Fruit fly (Drosophila melanogaster) whole organism, wandering third instar larva: Measurements from ENCODE around the gene CG5111.
A peak's percentile ranks its signal among the peaks of the same experiment; 100 is the strongest.

Experiments
- Abd-B ChIP-seq: fragments of >200 bp; optimal IDR thresholded peaks from 2 replicates; lab custom pipeline; 2017; ENCODE audit warnings: missing biosample characterization, missing genetic modification characterization
- CG32264 ChIP-seq: fragments of 200-800 bp; sonication (Bioruptor generic); optimal IDR thresholded peaks from 2 replicates; lab custom pipeline; 2016; ENCODE audit warnings: missing biosample characterization, missing genetic modification characterization
- CG9705 ChIP-seq: fragments of 200-800 bp; sonication (Bioruptor generic); optimal IDR thresholded peaks from 2 replicates; lab custom pipeline; 2018; ENCODE audit warnings: missing biosample characterization, mild to moderate bottlenecking, missing genetic modification characterization
- CrebA ChIP-seq: fragments of 200-800 bp; sonication (Bioruptor generic); optimal IDR thresholded peaks from 2 replicates; lab custom pipeline; 2016; ENCODE audit warnings: missing biosample characterization, mild to moderate bottlenecking, missing genetic modification characterization, borderline replicate concordance
- Dfd ChIP-seq: fragments of >200 bp; optimal IDR thresholded peaks from 2 replicates; lab custom pipeline; 2017; ENCODE audit warnings: missing biosample characterization, missing genetic modification characterization
- Dif ChIP-seq: fragments of 200-275, 200-300 bp; sonication (Bioruptor generic); optimal IDR thresholded peaks from 2 replicates; lab custom pipeline; 2018; ENCODE audit warnings: missing biosample characterization, missing genetic modification characterization; ENCODE audit not compliant: partially characterized antibody
- GATAd ChIP-seq: sonication (Bioruptor generic); optimal IDR thresholded peaks from 2 replicates; lab custom pipeline; 2016; ENCODE audit warnings: missing biosample characterization, missing genetic modification characterization
- HLH106 ChIP-seq: fragments of 200-800 bp; optimal IDR thresholded peaks from 3 replicates; lab custom pipeline; 2019; ENCODE audit warnings: missing biosample characterization, mild to moderate bottlenecking, missing genetic modification characterization, moderate library complexity
- Hnf4 ChIP-seq: fragments of 200-800 bp; sonication (Bioruptor generic); optimal IDR thresholded peaks from 2 replicates; lab custom pipeline; 2016; ENCODE audit warnings: missing biosample characterization, mild to moderate bottlenecking, missing genetic modification characterization
- Hr78 ChIP-seq: fragments of >200 bp; optimal IDR thresholded peaks from 2 replicates; lab custom pipeline; 2017; ENCODE audit warnings: missing biosample characterization, missing genetic modification characterization
- Hr83 ChIP-seq: fragments of 200-300 bp; sonication (Bioruptor generic); optimal IDR thresholded peaks from 2 replicates; lab custom pipeline; 2016; ENCODE audit warnings: missing biosample characterization, mild to moderate bottlenecking, missing genetic modification characterization, moderate library complexity; ENCODE audit not compliant: poor library complexity, severe bottlenecking
- Jra ChIP-seq: sonication (Bioruptor generic); optimal IDR thresholded peaks from 2 replicates; lab custom pipeline; 2016; ENCODE audit warnings: missing biosample characterization, missing genetic modification characterization
- Mio ChIP-seq: sonication (Bioruptor generic); optimal IDR thresholded peaks from 2 replicates; lab custom pipeline; 2016; ENCODE audit warnings: missing biosample characterization, missing genetic modification characterization
- Myc ChIP-seq: fragments of >200 bp; optimal IDR thresholded peaks from 2 replicates; lab custom pipeline; 2017
- N ChIP-seq: fragments of >200 bp; optimal IDR thresholded peaks from 2 replicates; lab custom pipeline; 2018; ENCODE audit warnings: missing biosample characterization, missing external identifiers, missing genetic modification characterization
- OdsH ChIP-seq: fragments of 200-800 bp; sonication (Bioruptor generic); optimal IDR thresholded peaks from 2 replicates; lab custom pipeline; 2016; ENCODE audit warnings: missing biosample characterization, mild to moderate bottlenecking, missing genetic modification characterization
- Rel ChIP-seq, 2 experiments: fragments of 200-800 bp; sonication (Bioruptor generic) in 1 of 2; optimal IDR thresholded peaks; 2 replicates in 1 of 2; 3 replicates in 1 of 2; lab custom pipeline; 2016 to 2019; ENCODE audit warnings: mild to moderate bottlenecking in 2 of 2, missing biosample characterization in 2 of 2, missing genetic modification characterization in 2 of 2, moderate library complexity in 1 of 2
- Sp1 ChIP-seq: fragments of 200-800 bp; sonication (Bioruptor generic); optimal IDR thresholded peaks from 3 replicates; lab custom pipeline; 2019; ENCODE audit warnings: missing biosample characterization, mild to moderate bottlenecking, missing genetic modification characterization, moderate library complexity
- Vsx2 ChIP-seq: fragments of 200-300, 225-300 bp; sonication (Bioruptor generic); optimal IDR thresholded peaks from 2 replicates; lab custom pipeline; 2018; ENCODE audit warnings: missing biosample characterization, missing genetic modification characterization; ENCODE audit not compliant: partially characterized antibody
- br ChIP-seq: fragments of 200-800 bp; sonication (Bioruptor generic); optimal IDR thresholded peaks from 2 replicates; lab custom pipeline; 2016; ENCODE audit warnings: missing biosample characterization, missing genetic modification characterization
- brk ChIP-seq: fragments of 200-800 bp; sonication (Bioruptor generic); optimal IDR thresholded peaks from 2 replicates; lab custom pipeline; 2016; ENCODE audit warnings: missing biosample characterization, mild to moderate bottlenecking, missing genetic modification characterization
- dl ChIP-seq, 2 experiments: fragments of 175-275, 200-275 bp in 1 of 2; fragments of 200-275 bp in 1 of 2; sonication (Bioruptor generic); optimal IDR thresholded peaks; lab custom pipeline; 2018; ENCODE audit warnings: mild to moderate bottlenecking in 2 of 2, missing biosample characterization in 2 of 2, missing genetic modification characterization in 2 of 2, moderate library complexity in 2 of 2; ENCODE audit not compliant: partially characterized antibody in 2 of 2, insufficient read depth in 1 of 2
- dmrt93B ChIP-seq: fragments of 200-800 bp; sonication (Bioruptor generic); optimal IDR thresholded peaks from 2 replicates; lab custom pipeline; 2018; ENCODE audit warnings: missing biosample characterization, mild to moderate bottlenecking, missing genetic modification characterization
- dsf ChIP-seq: sonication (Bioruptor generic); optimal IDR thresholded peaks from 2 replicates; lab custom pipeline; 2016; ENCODE audit warnings: missing biosample characterization, missing genetic modification characterization, borderline replicate concordance
- ey ChIP-seq: fragments of 200-800 bp; sonication (Bioruptor generic); optimal IDR thresholded peaks from 2 replicates; lab custom pipeline; 2016; ENCODE audit warnings: missing biosample characterization, missing genetic modification characterization
- foxo ChIP-seq, 2 experiments: fragments of 200-800 bp; sonication (Bioruptor generic); optimal IDR thresholded peaks; 2 replicates in 1 of 2; 3 replicates in 1 of 2; lab custom pipeline; 2016 to 2017; ENCODE audit warnings: missing biosample characterization in 2 of 2, missing genetic modification characterization in 2 of 2
- fru ChIP-seq: fragments of 200-800 bp; sonication (Bioruptor generic); optimal IDR thresholded peaks from 3 replicates; lab custom pipeline; 2016; ENCODE audit warnings: missing biosample characterization, mild to moderate bottlenecking, missing genetic modification characterization
- h ChIP-seq: fragments of 200-800 bp; sonication (Bioruptor generic); optimal IDR thresholded peaks from 3 replicates; lab custom pipeline; 2016; ENCODE audit warnings: missing biosample characterization, mild to moderate bottlenecking, missing genetic modification characterization
- jim ChIP-seq: fragments of 175-275, 200-325 bp; sonication (Bioruptor generic); optimal IDR thresholded peaks from 2 replicates; lab custom pipeline; 2016; ENCODE audit warnings: missing biosample characterization, mild to moderate bottlenecking, missing genetic modification characterization
- lola ChIP-seq: fragments of >200 bp; optimal IDR thresholded peaks from 2 replicates; lab custom pipeline; 2017; ENCODE audit warnings: missing biosample characterization, missing genetic modification characterization
- pan ChIP-seq: fragments of >200 bp; optimal IDR thresholded peaks from 2 replicates; lab custom pipeline; 2017
- psq ChIP-seq: fragments of 200-800 bp; sonication (Bioruptor generic); optimal IDR thresholded peaks from 3 replicates; lab custom pipeline; 2017; ENCODE audit warnings: missing biosample characterization, mild to moderate bottlenecking, missing genetic modification characterization, moderate library complexity
- rgr ChIP-seq: fragments of 200-800 bp; sonication (Bioruptor generic); optimal IDR thresholded peaks from 3 replicates; lab custom pipeline; 2016; ENCODE audit warnings: missing biosample characterization, mild to moderate bottlenecking, missing genetic modification characterization
- sage ChIP-seq: fragments of 200-800 bp; sonication (Bioruptor generic); optimal IDR thresholded peaks from 2 replicates; lab custom pipeline; 2016; ENCODE audit warnings: missing biosample characterization, mild to moderate bottlenecking, missing genetic modification characterization
- sv ChIP-seq: fragments of 200-800 bp; sonication (Bioruptor generic); optimal IDR thresholded peaks from 3 replicates; lab custom pipeline; 2016; ENCODE audit warnings: missing biosample characterization, missing genetic modification characterization
- tai ChIP-seq: sonication (Bioruptor generic); optimal IDR thresholded peaks from 2 replicates; lab custom pipeline; 2016; ENCODE audit warnings: missing biosample characterization, missing genetic modification characterization
- usp ChIP-seq: fragments of >200 bp; optimal IDR thresholded peaks from 2 replicates; lab custom pipeline; 2017; ENCODE audit warnings: missing biosample characterization, missing genetic modification characterization
- woc ChIP-seq: sonication (Bioruptor generic); optimal IDR thresholded peaks from 2 replicates; lab custom pipeline; 2016; ENCODE audit warnings: missing biosample characterization, mild to moderate bottlenecking, missing genetic modification characterization

Gene CG5111

DNA sequence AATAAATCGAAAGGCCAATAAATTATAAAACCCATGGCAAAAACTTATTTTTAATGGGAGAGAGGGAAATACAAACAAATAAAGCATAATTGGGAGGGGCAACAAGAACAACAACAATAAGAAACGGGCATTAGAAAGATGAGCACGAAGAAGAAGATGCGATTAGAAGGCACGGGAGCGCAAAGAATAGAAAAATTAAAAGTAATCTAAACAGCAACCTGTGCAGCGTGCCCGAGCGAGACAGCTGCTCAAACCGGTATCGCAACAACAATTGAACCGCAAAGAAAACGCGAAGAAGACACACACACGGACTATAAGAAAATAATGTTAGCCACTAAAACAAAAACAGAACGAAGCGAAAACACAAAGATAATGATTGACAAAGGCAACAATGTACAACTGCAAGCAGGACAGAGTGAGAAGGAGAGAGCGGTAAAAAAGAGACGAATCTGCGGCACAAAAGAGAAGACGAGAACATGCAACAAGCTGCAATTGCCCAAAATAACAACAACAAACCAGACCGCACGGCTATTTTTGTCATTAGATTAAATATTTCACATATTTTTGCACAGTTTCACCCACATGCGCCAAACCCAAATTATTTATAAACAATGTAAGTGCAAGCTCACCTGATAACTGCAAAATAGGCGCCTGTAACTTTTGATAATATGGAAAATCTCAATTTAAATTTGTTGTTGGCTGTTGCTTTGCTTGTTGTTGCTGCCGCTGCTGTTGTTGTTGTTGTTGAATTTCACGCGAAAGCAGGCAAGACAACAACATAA, 34.0 kb upstream of the CG5111 start:
- TF ChIP-seq dmrt93B (no peak), Rel (GFP tag; optimal IDR thresholded peaks at IDR 0.05; lab: Kevin White, UChicago) (peak; percentile 17), Rel (tag; optimal IDR thresholded peaks at IDR 0.05; lab: Kevin White, UChicago) (no peak), psq (GFP tag; lab: Kevin White, UChicago) (peak; percentile 98), rgr (peak; percentile 16)

- TF ChIP-seq OdsH, result peak; percentile 96
- peak in 1 of 2 experiments; percentile 33 for TF ChIP-seq dl (GFP tag; optimal IDR thresholded peaks at IDR 0.05; lab: Kevin White, UChicago; ENCODE audit: insufficient read depth in 1 of 2, partially characterized antibody in 2 of 2)
- TF ChIP-seq sv (GFP tag; lab: Kevin White, UChicago), result peak; percentile 99
- TF ChIP-seq GATAd (GFP tag; lab: Kevin White, UChicago), result peak; percentile 95
- peak; percentile 96 for TF ChIP-seq rgr
- peak; percentile 85 to 98 for TF ChIP-seq foxo (GFP tag; optimal IDR thresholded peaks at IDR 0.05; lab: Kevin White, UChicago)
- TF ChIP-seq Mio, result peak; percentile 67
- TF ChIP-seq ey, result peak; percentile 98
- peak; percentile 92 for TF ChIP-seq dsf (GFP tag; lab: Kevin White, UChicago)
- no peak for TF ChIP-seq Hr78
- no peak for TF ChIP-seq N
- TF ChIP-seq sage, result peak; percentile 89
- TF ChIP-seq CG32264 (GFP tag; lab: Kevin White, UChicago), result peak; percentile 91
- peak; percentile 95 for TF ChIP-seq dmrt93B
- TF ChIP-seq woc, result peak; percentile 98
- no peak for TF ChIP-seq Abd-B
- peak; percentile 96 for TF ChIP-seq HLH106
- TF ChIP-seq tai (GFP tag; lab: Kevin White, UChicago), result no peak
- TF ChIP-seq Vsx2 (GFP tag; lab: Kevin White, UChicago), result no peak
- TF ChIP-seq Dfd (GFP tag; lab: Kevin White, UChicago), result no peak
- TF ChIP-seq br (GFP tag; lab: Kevin White, UChicago), result peak; percentile 98
- no peak for TF ChIP-seq CrebA (GFP tag; lab: Kevin White, UChicago)
- peak; percentile 95 for TF ChIP-seq Hr83
- peak; percentile 97 for TF ChIP-seq Jra (GFP tag; lab: Kevin White, UChicago)
- TF ChIP-seq Sp1 (GFP tag; lab: Kevin White, UChicago), result peak; percentile 94
- peak; percentile 71 for TF ChIP-seq Dif
- peak; percentile 88 for TF ChIP-seq psq (GFP tag; lab: Kevin White, UChicago)
- peak; percentile 92 for TF ChIP-seq CG9705 (GFP tag; lab: Kevin White, UChicago)
- peak; percentile 42 for TF ChIP-seq Rel (GFP tag; optimal IDR thresholded peaks at IDR 0.05; lab: Kevin White, UChicago)
- peak; percentile 85 for TF ChIP-seq Rel (tag; optimal IDR thresholded peaks at IDR 0.05; lab: Kevin White, UChicago)
- TF ChIP-seq jim (GFP tag; lab: Kevin White, UChicago), result peak; percentile 50
- TF ChIP-seq h (GFP tag; lab: Kevin White, UChicago), result peak; percentile 98
- peak; percentile 47 for TF ChIP-seq Myc
- peak; percentile 96 for TF ChIP-seq Hnf4 (GFP tag; lab: Kevin White, UChicago)
- peak; percentile 98 for TF ChIP-seq fru (GFP tag; lab: Kevin White, UChicago)
- TF ChIP-seq brk (GFP tag; lab: Kevin White, UChicago), result no peak
- no peak for TF ChIP-seq pan (lab: Kevin White, UChicago)
- TF ChIP-seq usp (GFP tag; lab: Kevin White, UChicago), result no peak
- no peak for TF ChIP-seq lola (GFP tag; lab: Kevin White, UChicago)
Measured at dm6 chr3R:25472635-25473552, 33.2 kb upstream of the CG5111 start, which contains the start of the genes Fur1 and Vps33B. Fur1 (minus strand) TSS chr3R:25473058. Vps33B (plus strand) TSS chr3R:25473490.
